Worm (Caenorhabditis elegans) whole organism, L2 larva: ENCODE results near the gene snu-23.
A peak's percentile ranks its signal among the peaks of the same experiment; 100 is the strongest.
"Not testable (repeated sequence)": the region's sequence is repeated elsewhere in the genome, so short reads cannot be mapped to it uniquely, and the experiment has no call there.

Experiments used
- C34F6.9 ChIP-seq: fragments of 150-350 bp; optimal IDR thresholded peaks from 2 replicates; lab custom pipeline; 2014; ENCODE audit warnings: missing biosample characterization, missing genetic modification characterization
- F13H6.1 ChIP-seq: sonication (generic microtip); optimal IDR thresholded peaks from 2 replicates; lab custom pipeline; 2016; ENCODE audit warnings: missing genetic modification characterization, missing compliant biosample characterization
- Y55F3AM.14 ChIP-seq: fragments of 200-800 bp; sonication (Bioruptor generic); optimal IDR thresholded peaks from 2 replicates; lab custom pipeline; 2018; ENCODE audit warnings: mild to moderate bottlenecking, missing genetic modification characterization, missing compliant biosample characterization
- alr-1 ChIP-seq: fragments of 150-350 bp; optimal IDR thresholded peaks from 2 replicates; lab custom pipeline; 2014; ENCODE audit warnings: missing biosample characterization, missing genetic modification characterization
- aly-2 ChIP-seq: fragments of 150-350 bp; optimal IDR thresholded peaks from 2 replicates; lab custom pipeline; 2014; ENCODE audit warnings: missing biosample characterization, missing genetic modification characterization
- ama-1 ChIP-seq: fragments of 150-350 bp; optimal IDR thresholded peaks from 2 replicates; lab custom pipeline; 2018; ENCODE audit warnings: inconsistent platforms
- blmp-1 ChIP-seq: sonication (generic microtip); optimal IDR thresholded peaks from 2 replicates; lab custom pipeline; 2017; ENCODE audit warnings: missing genetic modification characterization, mild to moderate bottlenecking, missing compliant biosample characterization, antibody characterized with exemption, moderate library complexity; ENCODE audit not compliant: insufficient read depth
- ceh-16 ChIP-seq: fragments of 150-350 bp; optimal IDR thresholded peaks from 2 replicates; lab custom pipeline; 2014; ENCODE audit warnings: missing biosample characterization, missing genetic modification characterization
- ceh-82 ChIP-seq: fragments of 150-350 bp; optimal IDR thresholded peaks from 2 replicates; lab custom pipeline; 2014; ENCODE audit warnings: missing biosample characterization, missing genetic modification characterization
- crh-2 ChIP-seq: sonication (generic microtip); optimal IDR thresholded peaks from 2 replicates; lab custom pipeline; 2017; ENCODE audit warnings: missing biosample characterization, missing genetic modification characterization
- dmd-4 ChIP-seq: sonication (generic microtip); optimal IDR thresholded peaks from 2 replicates; lab custom pipeline; 2017; ENCODE audit warnings: missing biosample characterization, missing genetic modification characterization
- egl-27 ChIP-seq: sonication (generic microtip); optimal IDR thresholded peaks from 3 replicates; lab custom pipeline; 2017; ENCODE audit warnings: missing biosample characterization, missing genetic modification reagents, missing genetic modification characterization
- elt-1 ChIP-seq: fragments of 150-350 bp; optimal IDR thresholded peaks from 2 replicates; lab custom pipeline; 2014; ENCODE audit warnings: missing biosample characterization, missing genetic modification characterization
- elt-3 ChIP-seq: sonication (generic microtip); optimal IDR thresholded peaks from 2 replicates; lab custom pipeline; 2017; ENCODE audit warnings: missing biosample characterization, missing genetic modification characterization
- fos-1 ChIP-seq: fragments of 150-350 bp; optimal IDR thresholded peaks from 2 replicates; lab custom pipeline; 2014; ENCODE audit warnings: missing biosample characterization, missing genetic modification characterization
- gmeb-1 ChIP-seq: fragments of 150-350 bp; optimal IDR thresholded peaks from 2 replicates; lab custom pipeline; 2014; ENCODE audit warnings: missing biosample characterization, missing genetic modification characterization
- lin-11 ChIP-seq: fragments of 150-350 bp; sonication (generic microtip); optimal IDR thresholded peaks from 2 replicates; lab custom pipeline; 2014; ENCODE audit warnings: missing biosample characterization, missing genetic modification characterization, inconsistent platforms, mixed read lengths
- lin-13 ChIP-seq: fragments of 150-350 bp; optimal IDR thresholded peaks from 2 replicates; lab custom pipeline; 2014; ENCODE audit warnings: missing biosample characterization, missing genetic modification reagents, missing genetic modification characterization
- lin-39 ChIP-seq: fragments of 150-350 bp; optimal IDR thresholded peaks from 2 replicates; lab custom pipeline; 2014; ENCODE audit warnings: missing biosample characterization, missing genetic modification reagents, missing genetic modification characterization
- lsy-2 ChIP-seq, 2 experiments: fragments of 150-350 bp in 1 of 2; sonication (generic microtip) in 1 of 2; optimal IDR thresholded peaks; 2 replicates each; lab custom pipeline; 2014 to 2017; ENCODE audit warnings: missing biosample characterization in 2 of 2, missing genetic modification characterization in 2 of 2
- mab-5 ChIP-seq: fragments of 150-350 bp; optimal IDR thresholded peaks from 2 replicates; lab custom pipeline; 2014; ENCODE audit warnings: missing biosample characterization, missing genetic modification characterization
- mbf-1 ChIP-seq: sonication (generic microtip); optimal IDR thresholded peaks from 2 replicates; lab custom pipeline; 2017; ENCODE audit warnings: missing biosample characterization, missing genetic modification characterization
- nhr-10 ChIP-seq: sonication (generic microtip); optimal IDR thresholded peaks from 2 replicates; lab custom pipeline; 2017; ENCODE audit warnings: missing biosample characterization, missing genetic modification characterization
- nhr-129 ChIP-seq: fragments of 150-350 bp; optimal IDR thresholded peaks from 2 replicates; lab custom pipeline; 2014; ENCODE audit warnings: missing biosample characterization, missing genetic modification characterization
- nhr-21 ChIP-seq: fragments of 150-350 bp; optimal IDR thresholded peaks from 2 replicates; lab custom pipeline; 2014; ENCODE audit warnings: missing biosample characterization, missing genetic modification characterization
- nhr-23 ChIP-seq: fragments of 150-350 bp; optimal IDR thresholded peaks from 2 replicates; lab custom pipeline; 2014; ENCODE audit warnings: missing biosample characterization, missing genetic modification reagents, missing genetic modification characterization
- nhr-237 ChIP-seq: fragments of 150-350 bp; optimal IDR thresholded peaks from 2 replicates; lab custom pipeline; 2014; ENCODE audit warnings: missing biosample characterization, missing genetic modification characterization
- nhr-25 ChIP-seq: fragments of 150-350 bp; sonication (generic microtip); optimal IDR thresholded peaks from 3 replicates; lab custom pipeline; 2014; ENCODE audit warnings: missing biosample characterization, missing genetic modification characterization
- nhr-6 ChIP-seq: fragments of 150-350 bp; optimal IDR thresholded peaks from 2 replicates; lab custom pipeline; 2014; ENCODE audit warnings: missing biosample characterization, missing genetic modification characterization
- nhr-77 ChIP-seq: fragments of 150-350 bp; optimal IDR thresholded peaks from 2 replicates; lab custom pipeline; 2014; ENCODE audit warnings: missing biosample characterization, missing genetic modification characterization
- sem-4 ChIP-seq: fragments of 150-350 bp; optimal IDR thresholded peaks from 2 replicates; lab custom pipeline; 2014; ENCODE audit warnings: missing biosample characterization, missing genetic modification reagents, missing genetic modification characterization
- skn-1 ChIP-seq: sonication (generic microtip); optimal IDR thresholded peaks from 2 replicates; lab custom pipeline; 2017; ENCODE audit warnings: missing biosample characterization, missing genetic modification characterization
- sma-3 ChIP-seq: sonication (generic microtip); optimal IDR thresholded peaks from 2 replicates; lab custom pipeline; 2016; ENCODE audit warnings: missing genetic modification reagents, missing genetic modification characterization, missing compliant biosample characterization
- sma-9 ChIP-seq, 2 experiments: fragments of 150-350 bp in 1 of 2; sonication (generic microtip) in 1 of 2; optimal IDR thresholded peaks; 2 replicates each; lab custom pipeline; 2014 to 2016; ENCODE audit warnings: missing genetic modification characterization in 2 of 2, mild to moderate bottlenecking in 1 of 2, missing biosample characterization in 1 of 2, missing compliant biosample characterization in 1 of 2, missing genetic modification reagents in 1 of 2, moderate library complexity in 1 of 2
- snpc-4 ChIP-seq: fragments of 150-350 bp; optimal IDR thresholded peaks from 2 replicates; lab custom pipeline; 2014; ENCODE audit warnings: missing biosample characterization, missing genetic modification characterization
- unc-39 ChIP-seq: fragments of 150-350 bp; optimal IDR thresholded peaks from 2 replicates; lab custom pipeline; 2014; ENCODE audit warnings: missing biosample characterization, missing genetic modification characterization
- unc-55 ChIP-seq: fragments of 150-350 bp; sonication (generic microtip); optimal IDR thresholded peaks from 3 replicates; lab custom pipeline; 2014; ENCODE audit warnings: missing biosample characterization, missing genetic modification reagents, missing genetic modification characterization
- unc-62 ChIP-seq: fragments of 150-350 bp; optimal IDR thresholded peaks from 2 replicates; lab custom pipeline; 2014; ENCODE audit warnings: missing biosample characterization, missing genetic modification reagents, missing genetic modification characterization
- zag-1 ChIP-seq: fragments of 150-350 bp; optimal IDR thresholded peaks from 2 replicates; lab custom pipeline; 2014; ENCODE audit warnings: missing biosample characterization, missing genetic modification characterization
- ztf-1 ChIP-seq: fragments of 200-800 bp; sonication (Bioruptor generic); conservative IDR thresholded peaks from 2 replicates; pipeline ENCODE4 v1.3.6; 2022; ENCODE audit warnings: missing genetic modification characterization, missing compliant biosample characterization
- ztf-11 ChIP-seq: sonication (generic microtip); optimal IDR thresholded peaks from 2 replicates; lab custom pipeline; 2017; ENCODE audit warnings: missing biosample characterization, missing genetic modification characterization

Gene snu-23

DNA sequence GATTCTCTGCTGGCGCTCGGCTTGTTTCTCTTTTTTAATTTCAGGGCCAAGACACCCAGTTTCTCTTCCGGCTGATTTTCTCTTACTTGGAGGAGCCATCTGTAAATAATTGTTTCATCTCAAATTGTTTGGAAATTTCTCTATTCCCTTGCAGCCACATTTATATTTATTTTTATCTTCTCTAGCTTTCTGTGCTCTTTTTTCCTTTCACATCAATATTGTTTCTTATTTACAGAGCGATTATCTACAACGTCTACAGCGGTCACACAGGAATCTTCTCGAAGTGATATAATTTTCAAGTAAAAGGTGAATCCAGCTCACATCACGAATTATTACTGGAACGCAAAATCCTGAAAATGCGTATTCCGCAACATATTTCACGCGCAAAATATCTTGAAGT lies 3.0 kb upstream of the snu-23 start, which contains the start of the genes ZK686.6 and ZK686.1:
Gene ZK686.6 (minus strand): TSS at position 101 of the 400 bp plus-strand sequence.
Gene ZK686.1 (plus strand): TSS at position 234 of the 400 bp plus-strand sequence.
- TF ChIP-seq alr-1: no peak
- no peak for TF ChIP-seq unc-55 (GFP tag; lab: Kevin White, UChicago)
- TF ChIP-seq nhr-6 (tag; lab: Kevin White, UChicago): no peak
- no peak for TF ChIP-seq nhr-10
- TF ChIP-seq ama-1: no peak
- TF ChIP-seq Y55F3AM.14 (GFP tag; lab: Kevin White, UChicago): no peak
- no peak for TF ChIP-seq zag-1 (tag; lab: Kevin White, UChicago)
- TF ChIP-seq mab-5 (tag; lab: Kevin White, UChicago): no peak
- no peak for TF ChIP-seq aly-2 (tag; lab: Kevin White, UChicago)
- no peak for TF ChIP-seq ztf-1 (GFP tag; lab: Robert Waterston, UW)

DNA sequence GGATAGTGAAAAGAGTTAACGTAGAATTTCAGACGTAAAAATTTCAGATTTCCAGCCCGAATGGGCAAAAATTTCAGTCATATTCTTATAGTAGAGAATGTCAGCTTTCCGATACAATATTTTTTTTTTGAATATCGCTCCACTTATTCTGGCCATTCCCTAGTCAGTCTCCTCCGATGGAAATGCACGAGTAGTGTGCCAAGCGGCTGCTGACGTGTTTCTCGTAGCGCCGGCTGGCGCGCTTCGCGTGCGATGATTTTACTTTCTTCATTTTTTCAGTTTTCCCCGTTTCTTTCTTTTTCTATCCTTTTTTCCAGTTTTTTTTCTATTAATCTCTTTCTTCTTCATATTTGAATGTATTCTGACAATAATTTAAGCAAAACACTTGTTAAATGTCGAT lies 1.1 kb upstream of the snu-23 start:
- TF ChIP-seq sma-9 (GFP tag; optimal IDR thresholded peaks at IDR 0.05; lab: Kevin White, UChicago): peak; percentile 6
- TF ChIP-seq sma-9 (tag; optimal IDR thresholded peaks at IDR 0.05; lab: Kevin White, UChicago): not testable (repeated sequence)
- peak; percentile 40 for TF ChIP-seq sma-3 (GFP tag; lab: Kevin White, UChicago)
- TF ChIP-seq F13H6.1 (tag; lab: Kevin White, UChicago): peak; percentile 45
- peak; percentile 67 for TF ChIP-seq gmeb-1 (tag; lab: Kevin White, UChicago)
- TF ChIP-seq lin-13 (GFP tag; lab: Kevin White, UChicago): peak; percentile 37
- peak; percentile 58 for TF ChIP-seq C34F6.9 (tag; lab: Kevin White, UChicago)
- TF ChIP-seq mab-5 (tag; lab: Kevin White, UChicago): peak; percentile 84
- TF ChIP-seq unc-55 (GFP tag; lab: Kevin White, UChicago): peak; percentile 64
- TF ChIP-seq nhr-25 (tag; lab: Kevin White, UChicago): peak; percentile 18
- TF ChIP-seq crh-2 (tag; lab: Kevin White, UChicago): peak; percentile 19
- TF ChIP-seq lsy-2 (tag; optimal IDR thresholded peaks at IDR 0.05; lab: Kevin White, UChicago): peak; percentile 72 to 84
- peak; percentile 5 for TF ChIP-seq lin-11 (tag; lab: Kevin White, UChicago)
- peak; percentile 13 for TF ChIP-seq blmp-1 (tag; lab: Kevin White, UChicago)

DNA sequence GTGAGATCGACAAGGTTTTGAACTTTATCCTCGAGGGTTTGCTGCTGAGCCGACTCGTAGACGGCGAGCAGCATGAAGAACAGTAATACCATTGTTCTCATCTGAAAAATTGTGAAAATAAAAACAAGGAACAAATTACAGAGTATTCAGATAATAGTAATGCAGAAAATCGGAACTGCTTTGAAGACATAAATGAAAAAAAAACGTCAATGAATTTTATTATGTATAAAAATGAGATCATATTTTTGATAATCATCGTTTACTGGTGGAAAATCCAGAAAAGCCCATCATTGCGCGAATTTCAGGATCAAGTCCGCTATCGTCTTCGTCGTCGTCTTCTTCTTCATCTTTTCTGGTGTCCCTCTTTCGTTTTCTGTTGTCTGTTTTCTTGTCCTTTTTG lies 957 bp downstream of the snu-23 start, which contains the start of gene ZK686.3:
Gene ZK686.3 (minus strand): TSS at position 101 of the 400 bp plus-strand sequence.
- TF ChIP-seq nhr-6 (tag; lab: Kevin White, UChicago) (no peak), sma-9 (GFP tag; optimal IDR thresholded peaks at IDR 0.05; lab: Kevin White, UChicago) (no peak), sma-9 (tag; optimal IDR thresholded peaks at IDR 0.05; lab: Kevin White, UChicago) (no peak), nhr-77 (tag; lab: Kevin White, UChicago) (no peak), alr-1 (no peak), nhr-10 (no peak), ztf-11 (tag; lab: Kevin White, UChicago) (no peak), gmeb-1 (tag; lab: Kevin White, UChicago) (no peak), nhr-237 (tag; lab: Kevin White, UChicago) (no peak), ceh-82 (tag; lab: Kevin White, UChicago) (no peak), blmp-1 (tag; lab: Kevin White, UChicago) (no peak)

- no peak for TF ChIP-seq ztf-1 (GFP tag; lab: Robert Waterston, UW)
- no peak for TF ChIP-seq Y55F3AM.14 (GFP tag; lab: Kevin White, UChicago)
- no peak for TF ChIP-seq elt-3 (tag; lab: Kevin White, UChicago)
- TF ChIP-seq nhr-77 (tag; lab: Kevin White, UChicago): no peak
- TF ChIP-seq alr-1: no peak
- TF ChIP-seq unc-55 (GFP tag; lab: Kevin White, UChicago): no peak
- TF ChIP-seq unc-62 (GFP tag; lab: Kevin White, UChicago): no peak
- no peak for TF ChIP-seq nhr-23 (tag; lab: Kevin White, UChicago)
- no peak for TF ChIP-seq lin-11 (tag; lab: Kevin White, UChicago)
Observed at ce11 chrIII:7767415-7767814, 2.5 kb downstream of the snu-23 start, which contains the start of gene ZK686.5. TSS of gene ZK686.5 (minus strand) at chrIII:7767515.

ce11 chrIII:7765974-7766373 lies 3.9 kb downstream of the snu-23 start, which contains the start of gene ZK686.2:
TSS of gene ZK686.2 (minus strand) at chrIII:7766052.
- TF ChIP-seq nhr-129 (tag; lab: Kevin White, UChicago) (no peak), sma-3 (GFP tag; lab: Kevin White, UChicago) (no peak), egl-27 (tag; lab: Kevin White, UChicago) (no peak), lin-39 (tag; lab: Kevin White, UChicago) (no peak), lin-11 (tag; lab: Kevin White, UChicago) (no peak), nhr-25 (tag; lab: Kevin White, UChicago) (no peak), lin-13 (GFP tag; lab: Kevin White, UChicago) (peak; percentile 37), blmp-1 (tag; lab: Kevin White, UChicago) (no peak), nhr-23 (tag; lab: Kevin White, UChicago) (no peak), mbf-1 (no peak), nhr-21 (no peak), C34F6.9 (tag; lab: Kevin White, UChicago) (peak; percentile 38), nhr-77 (tag; lab: Kevin White, UChicago) (no peak), unc-39 (tag; lab: Kevin White, UChicago) (no peak), skn-1 (tag; lab: Kevin White, UChicago) (no peak), nhr-237 (tag; lab: Kevin White, UChicago) (no peak), fos-1 (tag; lab: Kevin White, UChicago) (no peak), ceh-16 (no peak), alr-1 (no peak), F13H6.1 (tag; lab: Kevin White, UChicago) (no peak), dmd-4 (no peak), mab-5 (tag; lab: Kevin White, UChicago) (peak; percentile 46), sem-4 (tag; lab: Kevin White, UChicago) (no peak), snpc-4 (no peak), elt-1 (tag; lab: Kevin White, UChicago) (no peak)
